Worm (Caenorhabditis elegans): ENCODE data around the gene ttn-1.

ce11 chrV:6212566-6212965 is 10.1 kb upstream of the ttn-1 start:
- TF ChIP-seq blmp-1 (tag; optimal IDR thresholded peaks at IDR 0.05; ENCODE audit: insufficient read depth) = no peak
- TF ChIP-seq aly-2 (tag; optimal IDR thresholded peaks at IDR 0.05) = no peak

Measured in whole organism, L2 larva.